Worm (Caenorhabditis elegans): ENCODE results near the gene nhr-41.

DNA sequence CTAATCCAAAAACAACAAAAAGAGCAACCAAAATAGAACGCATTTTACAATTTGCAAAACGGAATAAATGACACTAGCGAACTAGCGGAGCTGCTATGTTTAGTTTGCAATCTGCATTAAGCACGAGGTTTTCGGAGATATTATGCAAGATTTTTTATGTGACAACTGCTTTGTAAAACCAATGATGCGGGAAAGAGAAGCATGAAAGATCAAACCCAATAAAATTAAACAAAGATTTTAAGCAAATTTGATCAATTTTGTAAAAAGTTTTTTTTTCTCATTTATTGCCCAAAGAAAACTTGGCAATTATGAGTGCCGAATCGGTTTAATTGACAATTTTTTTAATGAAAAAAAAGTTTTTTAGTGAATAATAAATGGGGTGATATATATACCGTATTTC is 38.9 kb downstream of the nhr-41 start, which contains the start of gene Y77E11A.8:
- no peak for TF ChIP-seq sptf-1 (tag; optimal IDR thresholded peaks at IDR 0.05)
- no peak for TF ChIP-seq lsy-2 (tag; optimal IDR thresholded peaks at IDR 0.05)
- no peak for TF ChIP-seq nhr-237 (tag; optimal IDR thresholded peaks at IDR 0.05)
- no peak for TF ChIP-seq unc-130 (tag; optimal IDR thresholded peaks at IDR 0.05)
- no peak for TF ChIP-seq ztf-11 (tag; optimal IDR thresholded peaks at IDR 0.05)
- TF ChIP-seq lin-15B (tag; optimal IDR thresholded peaks at IDR 0.05): no peak
- no peak for TF ChIP-seq alr-1 (tag; optimal IDR thresholded peaks at IDR 0.05; ENCODE audit: borderline replicate concordance)
- TF ChIP-seq ets-5 (GFP tag; IDR thresholded peaks at IDR 0.05): no peak
- no peak for TF ChIP-seq mdl-1 (tag; optimal IDR thresholded peaks at IDR 0.05)
- no peak for TF ChIP-seq fos-1 (tag; optimal IDR thresholded peaks at IDR 0.05)
- TF ChIP-seq nhr-77 (tag; optimal IDR thresholded peaks at IDR 0.05): no peak
- no peak for TF ChIP-seq lin-14 (GFP tag; optimal IDR thresholded peaks at IDR 0.05)
- no peak for TF ChIP-seq skn-1 (tag; optimal IDR thresholded peaks at IDR 0.05)

All from whole organism, L1 larva.